Worm (Caenorhabditis elegans): ENCODE measurements around the gene hum-2.

The hum-2 gene

ce11 chrV:9386143-9386542 lies at the start of gene hum-2:
Gene hum-2, plus strand, starts transcription at chrV:9386175.
- TF ChIP-seq ceh-6 (GFP tag; optimal IDR thresholded peaks at IDR 0.05) (no peak), sox-2 (GFP tag; IDR thresholded peaks at IDR 0.05) (no peak), fkh-6 (tag; optimal IDR thresholded peaks at IDR 0.05) (no peak), unc-86 (tag; optimal IDR thresholded peaks at IDR 0.05) (no peak), pros-1 (tag; optimal IDR thresholded peaks at IDR 0.05) (no peak), C08G9.2 (tag; optimal IDR thresholded peaks at IDR 0.05) (no peak), K09A11.1 (tag; optimal IDR thresholded peaks at IDR 0.05; ENCODE audit: insufficient read depth) (no peak), pha-4 (tag; optimal IDR thresholded peaks at IDR 0.05) (no peak), ceh-18 (tag; optimal IDR thresholded peaks at IDR 0.05) (no peak), mec-3 (tag; optimal IDR thresholded peaks at IDR 0.05; ENCODE audit: borderline replicate concordance) (no peak), sox-4 (tag; optimal IDR thresholded peaks at IDR 0.05) (no peak), rnt-1 (tag; optimal IDR thresholded peaks at IDR 0.05) (no peak), ceh-48 (tag; optimal IDR thresholded peaks at IDR 0.05) (no peak), F13H6.1 (tag; optimal IDR thresholded peaks at IDR 0.05) (no peak), ceh-9 (tag; optimal IDR thresholded peaks at IDR 0.05) (no peak), lin-11 (tag; optimal IDR thresholded peaks at IDR 0.05) (no peak)

ce11 chrV:9336462-9336861 lies 49.5 kb upstream of the hum-2 start, which contains the start of gene coq-6:
Gene coq-6, plus strand, starts transcription at chrV:9336762.
- no peak for TF ChIP-seq ceh-24 (tag; optimal IDR thresholded peaks at IDR 0.05)

- TF ChIP-seq sox-2 (GFP tag; IDR thresholded peaks at IDR 0.05) (no peak), ama-1 (optimal IDR thresholded peaks at IDR 0.05) (peak; percentile 83)
Observed at ce11 chrV:9338452-9338851, 47.5 kb upstream of the hum-2 start.

- TF ChIP-seq ama-1 (optimal IDR thresholded peaks at IDR 0.05) (peak; percentile 32), elt-4 (tag; optimal IDR thresholded peaks at IDR 0.05) (no peak), unc-3 (GFP tag; conservative IDR thresholded peaks at IDR 0.05) (0 out of 2 replicates have a peak, but pooled peaks have one; percentile 28), unc-3 (tag; optimal IDR thresholded peaks at IDR 0.05) (no peak)
Observed at ce11 chrV:9340318-9340717, 45.7 kb upstream of the hum-2 start.

- TF ChIP-seq sox-4 (tag; optimal IDR thresholded peaks at IDR 0.05) = no peak
- TF ChIP-seq gmeb-2 (tag; optimal IDR thresholded peaks at IDR 0.05) = no peak
- TF ChIP-seq unc-3 (GFP tag; conservative IDR thresholded peaks at IDR 0.05) = no peak
- no peak for TF ChIP-seq unc-3 (tag; optimal IDR thresholded peaks at IDR 0.05)
- TF ChIP-seq fax-1 (tag; optimal IDR thresholded peaks at IDR 0.05) = no peak
- TF ChIP-seq hlh-6 (tag; optimal IDR thresholded peaks at IDR 0.05) = no peak
- TF ChIP-seq C08G9.2 (tag; optimal IDR thresholded peaks at IDR 0.05) = no peak
- TF ChIP-seq eyg-1 (tag; optimal IDR thresholded peaks at IDR 0.05) = no peak
- no peak for TF ChIP-seq nhr-11 (tag; optimal IDR thresholded peaks at IDR 0.05)
Observed at ce11 chrV:9342965-9343628, 42.9 kb upstream of the hum-2 start.

- TF ChIP-seq K09A11.1 (tag; optimal IDR thresholded peaks at IDR 0.05; ENCODE audit: insufficient read depth) (peak; percentile 90), hlh-15 (tag; optimal IDR thresholded peaks at IDR 0.05) (no peak), pat-9 (tag; optimal IDR thresholded peaks at IDR 0.05) (peak; percentile 90), lin-11 (tag; optimal IDR thresholded peaks at IDR 0.05) (peak; percentile 57), dmd-4 (tag; optimal IDR thresholded peaks at IDR 0.05; ENCODE audit: borderline replicate concordance) (peak; percentile 68), pros-1 (tag; optimal IDR thresholded peaks at IDR 0.05) (peak; percentile 82), hlh-6 (tag; optimal IDR thresholded peaks at IDR 0.05) (peak; percentile 77), hlh-30 (tag; optimal IDR thresholded peaks at IDR 0.05; ENCODE audit: insufficient read depth) (peak; percentile 100), madf-2 (tag; optimal IDR thresholded peaks at IDR 0.05) (peak; percentile 91), ama-1 (optimal IDR thresholded peaks at IDR 0.05) (peak; percentile 99), npax-4 (tag; optimal IDR thresholded peaks at IDR 0.05) (no peak), C08G9.2 (tag; optimal IDR thresholded peaks at IDR 0.05) (peak; percentile 63), ceh-34 (tag; optimal IDR thresholded peaks at IDR 0.05) (peak; percentile 100), ceh-18 (tag; optimal IDR thresholded peaks at IDR 0.05) (peak; percentile 100), unc-3 (GFP tag; conservative IDR thresholded peaks at IDR 0.05) (no peak; the same call in 1 of the 2 replicates), unc-3 (tag; optimal IDR thresholded peaks at IDR 0.05) (peak; percentile 96), Y22D7AL.16 (tag; optimal IDR thresholded peaks at IDR 0.05) (peak; percentile 71), hlh-13 (GFP tag; optimal IDR thresholded peaks at IDR 0.05) (peak; percentile 40), mec-3 (tag; optimal IDR thresholded peaks at IDR 0.05; ENCODE audit: borderline replicate concordance) (no peak), fkh-10 (GFP tag; optimal IDR thresholded peaks at IDR 0.05) (peak; percentile 67), K02D7.2 (tag; optimal IDR thresholded peaks at IDR 0.05) (peak; percentile 70)
Observed at ce11 chrV:9343629-9344624, 42.0 kb upstream of the hum-2 start, which contains the start of gene tos-1. Gene tos-1, minus strand, starts transcription at chrV:9344203.

Data from whole organism, late embryonic.